Fruit fly (Drosophila melanogaster) whole organism, wandering third instar larva: ENCODE data around the gene CG11700.

Source experiments
- Abd-B ChIP-seq: fragments of >200 bp; optimal IDR thresholded peaks from 2 replicates; lab custom pipeline; 2017; ENCODE audit warnings: missing biosample characterization, missing genetic modification characterization
- CG32264 ChIP-seq: fragments of 200-800 bp; sonication (Bioruptor generic); optimal IDR thresholded peaks from 2 replicates; lab custom pipeline; 2016; ENCODE audit warnings: missing biosample characterization, missing genetic modification characterization
- Dfd ChIP-seq: fragments of >200 bp; optimal IDR thresholded peaks from 2 replicates; lab custom pipeline; 2017; ENCODE audit warnings: missing biosample characterization, missing genetic modification characterization
- Dif ChIP-seq: fragments of 200-275, 200-300 bp; sonication (Bioruptor generic); optimal IDR thresholded peaks from 2 replicates; lab custom pipeline; 2018; ENCODE audit warnings: missing biosample characterization, missing genetic modification characterization; ENCODE audit not compliant: partially characterized antibody
- GATAd ChIP-seq: sonication (Bioruptor generic); optimal IDR thresholded peaks from 2 replicates; lab custom pipeline; 2016; ENCODE audit warnings: missing biosample characterization, missing genetic modification characterization
- HLH106 ChIP-seq: fragments of 200-800 bp; optimal IDR thresholded peaks from 3 replicates; lab custom pipeline; 2019; ENCODE audit warnings: missing biosample characterization, mild to moderate bottlenecking, missing genetic modification characterization, moderate library complexity
- Hnf4 ChIP-seq: fragments of 200-800 bp; sonication (Bioruptor generic); optimal IDR thresholded peaks from 2 replicates; lab custom pipeline; 2016; ENCODE audit warnings: missing biosample characterization, mild to moderate bottlenecking, missing genetic modification characterization
- Hr78 ChIP-seq: fragments of >200 bp; optimal IDR thresholded peaks from 2 replicates; lab custom pipeline; 2017; ENCODE audit warnings: missing biosample characterization, missing genetic modification characterization
- Hr83 ChIP-seq: fragments of 200-300 bp; sonication (Bioruptor generic); optimal IDR thresholded peaks from 2 replicates; lab custom pipeline; 2016; ENCODE audit warnings: missing biosample characterization, mild to moderate bottlenecking, missing genetic modification characterization, moderate library complexity; ENCODE audit not compliant: poor library complexity, severe bottlenecking
- Jra ChIP-seq: sonication (Bioruptor generic); optimal IDR thresholded peaks from 2 replicates; lab custom pipeline; 2016; ENCODE audit warnings: missing biosample characterization, missing genetic modification characterization
- Mio ChIP-seq: sonication (Bioruptor generic); optimal IDR thresholded peaks from 2 replicates; lab custom pipeline; 2016; ENCODE audit warnings: missing biosample characterization, missing genetic modification characterization
- Myc ChIP-seq: fragments of >200 bp; optimal IDR thresholded peaks from 2 replicates; lab custom pipeline; 2017
- OdsH ChIP-seq: fragments of 200-800 bp; sonication (Bioruptor generic); optimal IDR thresholded peaks from 2 replicates; lab custom pipeline; 2016; ENCODE audit warnings: missing biosample characterization, mild to moderate bottlenecking, missing genetic modification characterization
- Rel ChIP-seq, 2 experiments: fragments of 200-800 bp; sonication (Bioruptor generic) in 1 of 2; optimal IDR thresholded peaks; 2 replicates in 1 of 2; 3 replicates in 1 of 2; lab custom pipeline; 2016 to 2019; ENCODE audit warnings: mild to moderate bottlenecking in 2 of 2, missing biosample characterization in 2 of 2, missing genetic modification characterization in 2 of 2, moderate library complexity in 1 of 2
- Sp1 ChIP-seq: fragments of 200-800 bp; sonication (Bioruptor generic); optimal IDR thresholded peaks from 3 replicates; lab custom pipeline; 2019; ENCODE audit warnings: missing biosample characterization, mild to moderate bottlenecking, missing genetic modification characterization, moderate library complexity
- Vsx2 ChIP-seq: fragments of 200-300, 225-300 bp; sonication (Bioruptor generic); optimal IDR thresholded peaks from 2 replicates; lab custom pipeline; 2018; ENCODE audit warnings: missing biosample characterization, missing genetic modification characterization; ENCODE audit not compliant: partially characterized antibody
- br ChIP-seq: fragments of 200-800 bp; sonication (Bioruptor generic); optimal IDR thresholded peaks from 2 replicates; lab custom pipeline; 2016; ENCODE audit warnings: missing biosample characterization, missing genetic modification characterization
- brk ChIP-seq: fragments of 200-800 bp; sonication (Bioruptor generic); optimal IDR thresholded peaks from 2 replicates; lab custom pipeline; 2016; ENCODE audit warnings: missing biosample characterization, mild to moderate bottlenecking, missing genetic modification characterization
- ey ChIP-seq: fragments of 200-800 bp; sonication (Bioruptor generic); optimal IDR thresholded peaks from 2 replicates; lab custom pipeline; 2016; ENCODE audit warnings: missing biosample characterization, missing genetic modification characterization
- foxo ChIP-seq, 2 experiments: fragments of 200-800 bp; sonication (Bioruptor generic); optimal IDR thresholded peaks; 2 replicates in 1 of 2; 3 replicates in 1 of 2; lab custom pipeline; 2016 to 2017; ENCODE audit warnings: missing biosample characterization in 2 of 2, missing genetic modification characterization in 2 of 2
- fru ChIP-seq: fragments of 200-800 bp; sonication (Bioruptor generic); optimal IDR thresholded peaks from 3 replicates; lab custom pipeline; 2016; ENCODE audit warnings: missing biosample characterization, mild to moderate bottlenecking, missing genetic modification characterization
- h ChIP-seq: fragments of 200-800 bp; sonication (Bioruptor generic); optimal IDR thresholded peaks from 3 replicates; lab custom pipeline; 2016; ENCODE audit warnings: missing biosample characterization, mild to moderate bottlenecking, missing genetic modification characterization
- jim ChIP-seq: fragments of 175-275, 200-325 bp; sonication (Bioruptor generic); optimal IDR thresholded peaks from 2 replicates; lab custom pipeline; 2016; ENCODE audit warnings: missing biosample characterization, mild to moderate bottlenecking, missing genetic modification characterization
- lola ChIP-seq: fragments of >200 bp; optimal IDR thresholded peaks from 2 replicates; lab custom pipeline; 2017; ENCODE audit warnings: missing biosample characterization, missing genetic modification characterization
- psq ChIP-seq: fragments of 200-800 bp; sonication (Bioruptor generic); optimal IDR thresholded peaks from 3 replicates; lab custom pipeline; 2017; ENCODE audit warnings: missing biosample characterization, mild to moderate bottlenecking, missing genetic modification characterization, moderate library complexity
- rgr ChIP-seq: fragments of 200-800 bp; sonication (Bioruptor generic); optimal IDR thresholded peaks from 3 replicates; lab custom pipeline; 2016; ENCODE audit warnings: missing biosample characterization, mild to moderate bottlenecking, missing genetic modification characterization
- sage ChIP-seq: fragments of 200-800 bp; sonication (Bioruptor generic); optimal IDR thresholded peaks from 2 replicates; lab custom pipeline; 2016; ENCODE audit warnings: missing biosample characterization, mild to moderate bottlenecking, missing genetic modification characterization
- sv ChIP-seq: fragments of 200-800 bp; sonication (Bioruptor generic); optimal IDR thresholded peaks from 3 replicates; lab custom pipeline; 2016; ENCODE audit warnings: missing biosample characterization, missing genetic modification characterization
- tai ChIP-seq: sonication (Bioruptor generic); optimal IDR thresholded peaks from 2 replicates; lab custom pipeline; 2016; ENCODE audit warnings: missing biosample characterization, missing genetic modification characterization
- usp ChIP-seq: fragments of >200 bp; optimal IDR thresholded peaks from 2 replicates; lab custom pipeline; 2017; ENCODE audit warnings: missing biosample characterization, missing genetic modification characterization
- woc ChIP-seq: sonication (Bioruptor generic); optimal IDR thresholded peaks from 2 replicates; lab custom pipeline; 2016; ENCODE audit warnings: missing biosample characterization, mild to moderate bottlenecking, missing genetic modification characterization

Gene CG11700

dm6 chrX:6264456-6264855, 18.9 kb downstream of the CG11700 start:
- no peak for TF ChIP-seq sage
- TF ChIP-seq HLH106 (tag; lab: Kevin White, UChicago), result no peak
- no peak for TF ChIP-seq Hr78
- no peak for TF ChIP-seq Jra (GFP tag; lab: Kevin White, UChicago)
- TF ChIP-seq ey (GFP tag; lab: Kevin White, UChicago), result no peak
- no peak for TF ChIP-seq Myc (lab: Kevin White, UChicago)
- no peak for TF ChIP-seq Rel (GFP tag; optimal IDR thresholded peaks at IDR 0.05; lab: Kevin White, UChicago)
- no peak for TF ChIP-seq Rel (tag; optimal IDR thresholded peaks at IDR 0.05; lab: Kevin White, UChicago)
- no peak for TF ChIP-seq lola (GFP tag; lab: Kevin White, UChicago)
- no peak for TF ChIP-seq usp (GFP tag; lab: Kevin White, UChicago)
- no peak for TF ChIP-seq sv (GFP tag; lab: Kevin White, UChicago)
- no peak for TF ChIP-seq Hr83 (GFP tag; lab: Kevin White, UChicago)
- no peak for TF ChIP-seq Vsx2 (GFP tag; lab: Kevin White, UChicago)
- no peak for TF ChIP-seq jim (GFP tag; lab: Kevin White, UChicago)
- TF ChIP-seq woc (GFP tag; lab: Kevin White, UChicago), result no peak
- no peak for TF ChIP-seq tai (GFP tag; lab: Kevin White, UChicago)

dm6 chrX:6263614-6264130, 19.7 kb downstream of the CG11700 start:
- TF ChIP-seq foxo (GFP tag; optimal IDR thresholded peaks at IDR 0.05; lab: Kevin White, UChicago), result no peak
- peak; percentile 36 for TF ChIP-seq sv (GFP tag; lab: Kevin White, UChicago)
- no peak for TF ChIP-seq Abd-B (GFP tag; lab: Kevin White, UChicago)
- TF ChIP-seq GATAd, result no peak
- TF ChIP-seq OdsH (GFP tag; lab: Kevin White, UChicago), result no peak
- TF ChIP-seq fru, result no peak
- no peak for TF ChIP-seq rgr (GFP tag; lab: Kevin White, UChicago)
- no peak for TF ChIP-seq Dif (GFP tag; lab: Kevin White, UChicago)

DNA sequence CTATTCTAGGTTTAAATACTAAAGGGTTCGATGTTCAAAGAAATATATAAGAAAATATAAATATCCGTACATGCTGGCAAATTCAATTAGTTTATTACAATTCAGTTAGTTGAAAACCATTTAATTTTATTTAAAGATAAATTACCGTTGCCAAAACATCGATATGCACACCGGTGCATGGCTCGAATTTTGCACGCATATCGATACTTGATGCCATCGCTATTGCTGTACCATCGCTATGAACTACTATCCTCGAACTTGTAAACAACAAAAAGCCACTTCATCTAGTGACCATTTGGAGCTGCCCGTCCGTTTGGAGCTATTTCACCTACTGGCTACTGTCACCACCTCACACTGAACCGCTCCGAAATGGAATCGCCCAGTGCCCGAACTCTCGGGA, 22.5 kb downstream of the CG11700 start, which contains the start of gene Josd:
Josd (plus strand) TSS at position 270 of the 400 bp plus-strand sequence.
- no peak for TF ChIP-seq Sp1 (GFP tag; lab: Kevin White, UChicago)
- TF ChIP-seq Hr78, result no peak
- no peak for TF ChIP-seq Rel (GFP tag; optimal IDR thresholded peaks at IDR 0.05; lab: Kevin White, UChicago)
- TF ChIP-seq Rel (tag; optimal IDR thresholded peaks at IDR 0.05; lab: Kevin White, UChicago), result peak; percentile 67
- TF ChIP-seq Hr83 (GFP tag; lab: Kevin White, UChicago), result peak; percentile 24
- no peak for TF ChIP-seq ey (GFP tag; lab: Kevin White, UChicago)
- TF ChIP-seq Hnf4 (GFP tag; lab: Kevin White, UChicago), result peak; percentile 10
- TF ChIP-seq woc (GFP tag; lab: Kevin White, UChicago), result peak; percentile 36
- TF ChIP-seq psq (GFP tag; lab: Kevin White, UChicago), result no peak
- TF ChIP-seq foxo (GFP tag; optimal IDR thresholded peaks at IDR 0.05; lab: Kevin White, UChicago), result peak in 1 of 2 experiments; percentile 11
- peak; percentile 17 for TF ChIP-seq h (GFP tag; lab: Kevin White, UChicago)
- TF ChIP-seq br (GFP tag; lab: Kevin White, UChicago), result no peak
- TF ChIP-seq OdsH (GFP tag; lab: Kevin White, UChicago), result no peak
- no peak for TF ChIP-seq HLH106 (tag; lab: Kevin White, UChicago)
- peak; percentile 11 for TF ChIP-seq rgr (GFP tag; lab: Kevin White, UChicago)
- TF ChIP-seq, all 38 proteins: peak for 7

DNA sequence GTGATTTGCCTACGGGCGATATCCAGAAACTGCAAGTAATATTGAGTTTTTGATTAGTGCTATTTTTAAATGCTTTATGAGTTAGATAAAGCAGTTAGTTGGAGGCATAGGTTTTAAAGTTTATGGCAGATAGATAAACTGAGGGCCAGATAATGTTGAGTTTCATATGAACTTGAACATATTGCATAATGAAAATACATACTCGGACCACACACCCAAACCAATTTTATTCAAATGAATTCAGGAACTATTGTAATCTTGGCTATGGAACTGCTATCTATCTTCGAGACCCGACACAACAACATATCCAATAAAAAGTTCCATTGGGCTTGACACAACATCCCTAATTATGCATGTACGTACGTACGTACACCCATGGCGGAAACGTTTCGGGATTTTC, 23.7 kb downstream of the CG11700 start:
- no peak for TF ChIP-seq Rel (GFP tag; optimal IDR thresholded peaks at IDR 0.05; lab: Kevin White, UChicago)
- TF ChIP-seq Rel (tag; optimal IDR thresholded peaks at IDR 0.05; lab: Kevin White, UChicago), result no peak
- TF ChIP-seq lola (GFP tag; lab: Kevin White, UChicago), result no peak
- TF ChIP-seq h (GFP tag; lab: Kevin White, UChicago), result no peak
- no peak for TF ChIP-seq psq (GFP tag; lab: Kevin White, UChicago)
- TF ChIP-seq brk (GFP tag; lab: Kevin White, UChicago), result no peak
- no peak for TF ChIP-seq CG32264
- TF ChIP-seq tai (GFP tag; lab: Kevin White, UChicago), result no peak
- no peak for TF ChIP-seq OdsH (GFP tag; lab: Kevin White, UChicago)
- no peak for TF ChIP-seq Abd-B (GFP tag; lab: Kevin White, UChicago)
- no peak for TF ChIP-seq Mio
- no peak for TF ChIP-seq rgr (GFP tag; lab: Kevin White, UChicago)
- TF ChIP-seq Dfd, result no peak
- TF ChIP-seq usp (GFP tag; lab: Kevin White, UChicago), result no peak
- TF ChIP-seq GATAd, result no peak
- no peak for TF ChIP-seq Hnf4 (GFP tag; lab: Kevin White, UChicago)
- TF ChIP-seq, all 38 proteins: peak for 0
